Fruit fly (Drosophila melanogaster) whole organism, pupa: ENCODE results near the gene CG5953.

Source experiments
- CG14655 ChIP-seq: fragments of 200-800 bp; sonication (Bioruptor generic); optimal IDR thresholded peaks from 3 replicates; lab custom pipeline; 2017; ENCODE audit warnings: mild to moderate bottlenecking, missing biosample characterization, missing genetic modification reagents, missing genetic modification characterization
- CG4496 ChIP-seq: fragments of 200-800 bp; sonication (Bioruptor generic); IDR thresholded peaks from 3 replicates; pipeline ENCODE4 v1.3.6; 2022; ENCODE audit warnings: missing biosample characterization, missing genetic modification characterization
- CG8159 ChIP-seq: fragments of 200-800 bp; sonication (Bioruptor generic); optimal IDR thresholded peaks from 3 replicates; lab custom pipeline; 2018; ENCODE audit warnings: missing biosample characterization, mild to moderate bottlenecking, missing genetic modification characterization, moderate library complexity
- EcR ChIP-seq: fragments of 200-800 bp; sonication (Bioruptor generic); optimal IDR thresholded peaks from 3 replicates; lab custom pipeline; 2019; ENCODE audit warnings: missing biosample characterization, missing genetic modification characterization, mild to moderate bottlenecking, moderate library complexity, missing genetic modification reagents
- Snoo ChIP-seq: fragments of 200-800 bp; sonication (Bioruptor generic); optimal IDR thresholded peaks from 3 replicates; lab custom pipeline; 2017; ENCODE audit warnings: missing biosample characterization, mild to moderate bottlenecking, missing genetic modification characterization, inconsistent platforms
- gl ChIP-seq: fragments of 200-800 bp; sonication (Bioruptor generic); optimal IDR thresholded peaks from 2 replicates; lab custom pipeline; 2018; ENCODE audit warnings: missing biosample characterization, mild to moderate bottlenecking, missing genetic modification characterization

DNA sequence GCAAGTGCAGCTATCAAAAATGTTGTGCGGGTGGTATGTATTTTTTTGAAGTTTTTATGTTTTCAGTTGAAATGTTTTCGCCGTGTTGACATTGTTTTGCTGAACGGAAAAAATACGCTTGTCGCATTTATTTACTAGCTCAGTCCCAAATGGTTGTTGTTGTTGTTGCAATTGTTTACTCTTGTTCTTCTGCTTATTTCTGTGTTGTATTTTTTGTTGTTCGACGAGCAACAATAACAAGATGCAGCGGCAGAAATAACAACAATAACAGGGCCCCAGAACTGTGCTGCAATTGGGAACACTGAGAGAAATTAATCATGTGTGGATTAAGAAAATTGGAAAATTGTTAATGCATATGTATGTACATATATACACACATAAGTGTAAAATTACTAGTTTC, 5.5 kb upstream of the CG5953 start:
- TF ChIP-seq CG8159 (tag; lab: Kevin White, UChicago): no peak
- TF ChIP-seq EcR (GFP tag; lab: Kevin White, UChicago): no peak
- no peak for TF ChIP-seq CG4496
- TF ChIP-seq Snoo (tag; lab: Kevin White, UChicago): no peak
- no peak for TF ChIP-seq CG14655 (GFP tag; lab: Kevin White, UChicago)
- no peak for TF ChIP-seq gl (tag; lab: Kevin White, UChicago)
